Worm (Caenorhabditis elegans): ENCODE measurements around the gene cest-1.1.
"Not testable (repeated sequence)": the region's sequence is repeated elsewhere in the genome, so short reads cannot be mapped to it uniquely, and the experiment has no call there.

Gene cest-1.1

DNA sequence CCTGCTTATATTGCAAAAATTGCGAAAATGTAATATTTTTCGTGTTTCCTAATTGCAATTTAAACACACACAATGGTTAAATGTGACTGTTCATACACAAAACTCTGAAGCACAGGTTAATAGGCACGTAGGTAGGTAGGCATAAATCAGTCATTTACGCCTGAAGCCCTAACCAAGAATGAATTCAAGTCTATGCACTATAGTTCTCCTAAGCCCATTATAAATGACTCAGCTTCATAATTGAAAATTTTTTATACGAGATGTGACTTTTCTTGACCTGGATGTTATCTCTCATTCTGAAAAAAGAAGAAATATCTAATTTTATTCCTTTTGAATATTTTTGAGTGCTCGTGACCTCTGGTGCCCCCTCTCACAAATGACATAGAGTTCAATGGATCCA is 24.7 kb downstream of the cest-1.1 start:
- TF ChIP-seq W03F9.2 (tag; optimal IDR thresholded peaks at IDR 0.05) = no peak
- no peak for TF ChIP-seq him-1 (tag; optimal IDR thresholded peaks at IDR 0.05)
- TF ChIP-seq dao-5 (tag; optimal IDR thresholded peaks at IDR 0.05) = no peak

DNA sequence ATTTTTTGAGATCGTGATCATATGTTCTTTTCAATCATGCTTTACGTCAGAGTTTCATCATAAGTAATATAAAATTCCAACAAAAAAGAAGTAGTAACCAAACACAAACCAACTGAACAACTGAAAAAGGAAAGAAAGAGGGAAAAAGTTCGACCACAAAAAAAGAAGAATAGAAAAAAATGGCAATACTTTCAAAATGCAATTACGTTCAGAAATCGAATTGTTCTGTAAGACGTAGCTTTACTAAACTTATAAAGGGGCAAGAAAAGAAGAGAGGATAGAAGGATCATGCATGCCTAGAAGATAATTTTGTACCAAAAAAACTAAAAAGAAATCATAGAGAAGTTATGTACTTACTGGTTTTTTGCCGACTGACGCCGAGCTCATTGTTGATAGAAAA is 25.8 kb downstream of the cest-1.1 start:
- TF ChIP-seq W03F9.2 (tag; optimal IDR thresholded peaks at IDR 0.05) = no peak
- TF ChIP-seq dao-5 (tag; optimal IDR thresholded peaks at IDR 0.05) = no peak
- TF ChIP-seq him-1 (tag; optimal IDR thresholded peaks at IDR 0.05) = no peak

DNA sequence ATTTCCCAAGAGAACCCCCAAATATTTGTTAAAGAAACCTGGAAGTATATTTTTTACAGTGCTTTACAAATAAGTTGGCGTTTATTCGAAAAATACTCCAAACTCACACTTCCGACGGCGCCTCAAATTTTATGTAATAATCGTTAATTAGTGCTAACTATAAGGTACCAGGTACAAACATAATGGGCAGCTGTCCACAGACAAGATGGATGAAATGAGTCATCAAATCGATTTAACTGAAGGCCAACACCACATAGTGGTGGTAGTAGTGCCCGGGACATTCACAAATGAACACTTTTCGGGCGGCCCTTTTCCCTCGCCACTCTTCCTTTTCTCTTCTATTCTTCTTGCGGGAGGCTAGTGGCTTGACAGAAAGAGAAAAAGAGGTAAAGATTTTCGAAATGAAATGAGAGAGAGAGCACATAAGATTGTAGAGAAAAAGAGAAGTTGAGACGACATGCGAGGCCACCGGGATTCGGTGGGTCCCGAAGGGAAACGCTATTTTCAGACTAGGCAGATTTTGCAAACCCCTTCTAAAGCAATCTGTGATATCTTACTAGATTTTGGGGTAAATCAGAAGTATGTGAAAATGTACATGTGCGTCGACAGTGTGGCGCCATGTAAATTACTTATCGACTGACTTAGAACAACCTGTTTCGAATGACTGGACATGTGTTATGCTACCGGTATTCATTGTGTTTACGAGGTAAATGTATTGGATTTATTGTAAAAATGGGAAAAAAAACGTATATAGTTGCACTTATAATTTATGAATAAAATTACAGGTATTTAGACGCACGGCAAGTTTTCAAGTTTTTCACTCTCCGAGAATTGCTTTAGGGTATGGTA is 27.1 kb downstream of the cest-1.1 start:
- TF ChIP-seq dao-5 (tag; optimal IDR thresholded peaks at IDR 0.05) (no peak), him-1 (tag; optimal IDR thresholded peaks at IDR 0.05) (no peak), W03F9.2 (tag; optimal IDR thresholded peaks at IDR 0.05) (no peak)

DNA sequence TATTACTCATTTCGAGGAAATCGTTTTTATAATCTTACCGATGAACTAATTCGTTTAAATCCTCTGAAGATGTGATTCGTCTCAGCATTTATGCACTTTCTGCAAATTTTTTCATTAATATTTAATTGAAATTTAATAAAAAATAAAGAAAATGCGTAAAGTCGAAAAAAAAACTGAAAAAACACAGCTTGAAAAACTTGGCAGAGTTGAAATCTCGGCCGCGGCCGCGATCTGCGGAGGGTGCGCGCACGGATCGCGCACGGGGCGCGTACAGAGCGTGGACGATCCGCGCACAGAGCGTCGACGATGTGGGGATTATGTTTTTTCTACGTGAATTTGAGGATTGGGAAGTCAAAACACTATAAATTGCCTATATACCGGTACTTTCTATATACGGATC is 28.8 kb downstream of the cest-1.1 start, which contains the start of gene AH10.4:
TSS of gene AH10.4 (minus strand) at position 101 of the 400 bp plus-strand sequence.
- not testable (repeated sequence) for TF ChIP-seq him-1, W03F9.2, dao-5 (tag; optimal IDR thresholded peaks at IDR 0.05)

DNA sequence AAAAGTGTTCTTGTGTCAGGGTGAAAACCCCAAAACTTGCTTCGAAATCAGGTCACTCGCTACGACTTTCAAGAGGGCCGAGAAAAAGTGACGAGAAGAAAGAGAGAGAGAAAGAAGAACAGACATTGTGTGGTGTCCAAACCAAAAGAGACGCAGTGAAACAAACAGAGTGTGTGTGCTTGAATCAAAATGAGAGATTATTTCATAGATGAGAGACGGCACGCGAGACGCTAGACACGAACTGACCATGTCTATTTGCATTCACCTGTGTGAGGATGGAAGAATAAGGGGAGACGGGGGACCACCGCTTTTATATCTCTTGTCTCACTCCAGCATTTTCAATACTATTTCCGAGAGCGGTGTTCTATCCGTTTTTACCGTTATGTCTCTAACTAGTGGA is 30.4 kb downstream of the cest-1.1 start:
- TF ChIP-seq W03F9.2 (tag; optimal IDR thresholded peaks at IDR 0.05) = no peak
- no peak for TF ChIP-seq dao-5 (tag; optimal IDR thresholded peaks at IDR 0.05)

DNA sequence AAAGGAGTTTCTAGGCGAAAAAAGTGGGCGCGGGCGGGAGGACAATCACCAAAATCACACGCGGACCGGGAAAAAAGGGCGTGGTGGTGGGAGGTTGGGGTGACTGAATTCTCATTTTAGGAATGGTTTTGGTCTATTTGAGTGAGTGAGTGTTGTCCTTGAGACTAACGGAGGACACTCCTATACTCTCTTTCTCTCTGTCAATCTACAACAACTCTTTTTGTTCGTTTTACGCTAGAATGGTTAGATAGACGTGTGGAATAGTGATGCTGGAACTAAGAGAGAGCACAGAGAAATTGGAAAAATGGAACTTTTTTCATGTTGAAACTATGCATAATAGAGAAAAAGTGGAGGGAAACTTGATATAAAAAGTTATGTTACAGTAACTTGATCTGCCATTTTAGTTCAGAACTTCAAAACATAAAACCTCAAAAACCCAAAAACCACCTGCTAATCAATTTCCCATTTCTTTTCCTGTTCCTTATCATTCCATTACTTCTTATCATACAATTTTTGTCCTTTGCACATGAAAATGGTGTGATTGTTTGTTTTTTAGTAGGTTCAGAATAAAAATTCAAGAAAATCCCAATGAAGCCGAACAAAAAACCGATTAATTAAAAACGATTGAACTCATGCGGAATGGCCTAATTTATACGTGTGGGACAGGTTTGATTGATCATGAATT is 31.6 kb downstream of the cest-1.1 start:
- no peak for TF ChIP-seq him-1 (tag; optimal IDR thresholded peaks at IDR 0.05)
- TF ChIP-seq dao-5 (tag; optimal IDR thresholded peaks at IDR 0.05) = no peak
- TF ChIP-seq W03F9.2 (tag; optimal IDR thresholded peaks at IDR 0.05) = no peak

DNA sequence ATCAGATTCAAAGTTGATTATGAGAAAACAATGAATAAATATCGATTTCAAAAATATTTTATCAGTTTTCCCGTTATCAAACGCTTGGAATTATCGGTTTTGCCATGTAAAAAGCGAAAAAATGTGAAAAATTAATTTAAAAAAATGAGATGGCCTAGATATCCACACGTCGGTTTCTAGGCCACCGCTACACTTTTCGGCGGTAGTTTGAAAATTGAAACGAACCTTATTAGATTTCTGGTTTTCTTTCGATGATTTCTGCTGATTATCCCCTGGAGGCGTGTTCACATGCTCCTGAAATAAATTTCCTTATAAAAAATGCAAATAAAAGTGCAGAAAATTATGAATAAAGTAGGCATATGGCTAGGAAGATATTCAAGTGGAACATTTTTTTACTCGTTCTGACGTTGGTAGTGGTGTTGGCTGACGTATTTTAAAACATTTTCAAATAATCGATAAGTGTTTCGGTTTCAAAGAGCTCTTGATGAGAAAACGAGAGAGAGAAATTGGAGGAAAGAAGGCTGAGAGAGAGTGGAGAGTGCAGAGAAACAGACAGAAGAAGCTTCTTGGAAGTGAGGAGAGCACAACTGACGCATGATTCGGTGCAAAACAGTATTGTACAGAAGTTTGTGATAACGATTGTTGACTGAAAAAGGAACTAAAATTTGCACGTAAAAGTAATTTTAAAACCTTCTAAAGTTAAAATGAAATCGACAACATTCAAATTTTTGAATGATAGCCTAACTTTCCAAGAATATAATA is 33.3 kb downstream of the cest-1.1 start:
- TF ChIP-seq him-1 (tag; optimal IDR thresholded peaks at IDR 0.05) (no peak), dao-5 (tag; optimal IDR thresholded peaks at IDR 0.05) (no peak), W03F9.2 (tag; optimal IDR thresholded peaks at IDR 0.05) (no peak)

DNA sequence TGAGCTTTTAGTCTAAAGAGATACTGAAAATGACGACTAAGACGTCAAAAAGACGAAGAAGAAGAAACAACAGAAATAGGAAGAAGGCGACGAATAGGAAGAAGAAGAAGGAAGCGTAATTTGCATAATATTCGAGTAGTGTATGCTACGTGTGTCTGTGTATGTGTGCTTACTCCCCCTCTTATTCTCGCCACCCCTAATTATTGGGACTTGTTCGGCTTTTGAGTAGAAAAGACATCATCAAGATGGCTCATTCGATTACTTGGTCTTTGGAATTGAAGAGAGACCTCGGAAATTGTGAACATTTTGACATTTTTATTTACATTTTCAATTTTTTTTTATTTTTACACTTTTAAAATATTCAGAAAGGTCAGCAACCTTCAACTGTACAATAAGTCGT is 36.3 kb downstream of the cest-1.1 start:
- no peak for TF ChIP-seq dao-5 (tag; optimal IDR thresholded peaks at IDR 0.05)
- TF ChIP-seq W03F9.2 (tag; optimal IDR thresholded peaks at IDR 0.05) = no peak
- no peak for TF ChIP-seq him-1 (tag; optimal IDR thresholded peaks at IDR 0.05)

DNA sequence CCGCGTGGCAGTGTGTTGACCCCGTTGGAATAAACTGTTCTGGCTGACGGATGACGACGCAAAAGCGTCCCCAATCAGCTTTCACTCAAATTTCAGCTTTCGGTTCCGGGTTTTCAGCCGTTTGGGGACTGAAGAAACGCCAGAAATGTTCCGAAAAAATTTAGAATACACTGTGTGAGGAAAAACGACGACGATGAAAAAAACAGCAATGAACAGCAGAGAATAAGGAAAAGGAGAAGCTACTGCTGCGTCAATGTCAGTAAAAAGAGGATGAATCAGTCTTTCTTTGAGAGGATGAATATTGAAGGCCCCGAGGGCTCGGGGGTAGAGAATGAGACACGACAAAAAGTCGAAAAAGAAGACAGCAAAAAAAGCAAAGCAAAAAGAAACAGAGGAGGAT is 37.7 kb downstream of the cest-1.1 start:
- no peak for TF ChIP-seq dao-5 (tag; optimal IDR thresholded peaks at IDR 0.05)
- no peak for TF ChIP-seq him-1 (tag; optimal IDR thresholded peaks at IDR 0.05)
- no peak for TF ChIP-seq W03F9.2 (tag; optimal IDR thresholded peaks at IDR 0.05)

DNA sequence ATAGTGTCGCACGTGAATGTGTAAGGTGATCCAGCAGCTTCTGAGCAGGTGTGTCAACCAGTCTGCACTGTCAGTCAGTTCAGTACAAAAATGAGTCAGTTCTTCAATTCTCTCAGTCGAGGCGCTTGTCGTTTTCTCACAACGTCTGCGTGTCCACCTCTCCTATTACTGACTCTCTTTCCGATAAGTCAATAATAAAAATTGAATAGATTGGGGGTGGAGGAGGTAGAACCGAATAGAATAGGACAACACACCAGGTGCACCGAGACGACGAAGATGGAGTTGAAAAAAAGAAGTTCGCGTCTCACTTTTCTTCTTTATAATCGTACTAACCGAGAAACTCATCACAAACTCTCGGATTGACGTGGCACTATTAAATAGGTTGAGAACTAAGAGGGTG is 38.7 kb downstream of the cest-1.1 start:
- no peak for TF ChIP-seq him-1 (tag; optimal IDR thresholded peaks at IDR 0.05)

DNA sequence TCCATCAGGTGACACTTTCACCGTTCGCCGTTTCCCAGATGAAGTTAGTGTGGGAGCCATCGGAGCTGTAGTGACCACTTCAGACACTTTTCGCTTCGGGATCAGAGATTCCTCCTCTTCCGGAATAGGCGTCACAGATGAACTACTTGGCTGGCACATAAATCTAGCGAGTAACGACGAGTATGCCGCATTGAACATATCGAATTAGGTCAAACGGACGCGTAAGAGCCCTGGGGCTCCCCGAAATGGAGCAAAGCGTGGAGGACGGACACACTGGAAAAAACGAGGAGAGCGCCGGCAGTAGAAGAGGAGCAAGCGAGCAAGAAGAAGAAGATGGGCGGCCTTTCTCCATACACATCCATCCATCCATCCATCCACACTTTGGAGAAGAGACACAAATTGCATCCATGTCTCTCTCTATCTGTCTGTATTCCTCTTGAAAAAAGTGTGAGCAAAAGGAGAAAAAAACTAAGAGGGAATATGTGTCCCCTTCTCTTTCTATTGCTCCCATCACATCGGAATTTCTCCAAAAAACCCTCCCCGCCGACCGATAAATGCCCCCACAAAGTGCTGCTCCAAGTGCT is 40.1 kb downstream of the cest-1.1 start:
- TF ChIP-seq W03F9.2 (tag; optimal IDR thresholded peaks at IDR 0.05) (no peak), dao-5 (tag; optimal IDR thresholded peaks at IDR 0.05) (no peak), him-1 (tag; optimal IDR thresholded peaks at IDR 0.05) (no peak)

DNA sequence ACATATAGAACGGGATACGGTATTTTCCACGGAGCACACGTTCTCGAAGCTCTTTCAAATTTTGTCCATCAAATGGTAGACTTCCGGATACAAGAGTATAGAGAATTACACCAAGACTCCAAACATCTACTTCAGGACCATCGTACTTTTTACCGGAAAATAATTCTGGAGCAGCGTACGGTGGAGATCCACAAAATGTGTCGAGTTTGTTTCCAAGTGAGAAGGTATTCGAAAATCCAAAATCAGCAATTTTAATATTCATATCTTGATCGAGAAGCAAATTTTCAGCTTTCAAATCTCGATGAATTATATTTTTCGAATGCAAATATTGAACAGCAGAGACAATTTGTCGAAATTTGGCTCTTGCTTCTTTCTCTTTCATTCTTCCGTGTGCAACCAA is 43.4 kb downstream of the cest-1.1 start:
- TF ChIP-seq W03F9.2 (tag; optimal IDR thresholded peaks at IDR 0.05) (no peak), dao-5 (tag; optimal IDR thresholded peaks at IDR 0.05) (no peak), him-1 (tag; optimal IDR thresholded peaks at IDR 0.05) (no peak)

DNA sequence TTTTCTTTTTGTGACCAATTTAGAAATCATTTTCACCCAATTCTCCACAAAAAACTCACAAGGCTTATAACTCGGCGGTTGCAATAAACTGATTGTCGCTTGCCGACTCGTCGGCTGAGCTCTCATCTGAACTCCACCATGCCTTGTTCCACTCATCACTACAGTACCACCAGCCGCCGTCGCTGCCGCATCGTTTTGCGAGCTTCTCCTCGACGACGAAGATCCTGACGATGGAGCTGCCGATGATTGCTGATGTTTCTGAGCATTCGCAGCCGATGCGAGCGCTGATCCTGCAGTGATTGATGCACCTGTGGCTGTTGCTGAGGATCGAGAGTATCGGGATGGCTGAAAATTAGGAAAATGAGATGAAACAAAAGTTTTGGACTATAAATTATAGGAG is 45.9 kb downstream of the cest-1.1 start:
- TF ChIP-seq dao-5 (tag; optimal IDR thresholded peaks at IDR 0.05) = no peak
- TF ChIP-seq him-1 (tag; optimal IDR thresholded peaks at IDR 0.05) = no peak
- TF ChIP-seq W03F9.2 (tag; optimal IDR thresholded peaks at IDR 0.05) = no peak
